Worm (Caenorhabditis elegans) whole organism, young adult: Measurements from ENCODE around the gene dpf-4.

Source experiments
- D2030.7 ChIP-seq: fragments of 200-800 bp; sonication (Bioruptor generic); IDR thresholded peaks from 2 replicates; pipeline ENCODE4 v1.3.6; 2022; ENCODE audit warnings: missing genetic modification reagents, missing genetic modification characterization, missing compliant biosample characterization
- aptf-3 ChIP-seq: fragments of 200-800 bp; sonication (Bioruptor generic); IDR thresholded peaks from 2 replicates; pipeline ENCODE4 v1.3.6; 2022; ENCODE audit warnings: missing genetic modification characterization, missing compliant biosample characterization
- ceh-100 ChIP-seq: fragments of 200-800 bp; sonication (Bioruptor generic); IDR thresholded peaks from 2 replicates; pipeline ENCODE4 v1.3.6; 2022; ENCODE audit warnings: missing genetic modification reagents, missing genetic modification characterization, missing compliant biosample characterization
- hlh-26 ChIP-seq: fragments of 200-800 bp; sonication (Bioruptor generic); conservative IDR thresholded peaks from 2 replicates; pipeline ENCODE4 v1.3.6; 2022; ENCODE audit warnings: missing genetic modification reagents, missing genetic modification characterization, missing compliant biosample characterization
- hmg-1.2 ChIP-seq: fragments of 200-800 bp; sonication (Bioruptor generic); IDR thresholded peaks from 2 replicates; pipeline ENCODE4 v1.3.6; 2022; ENCODE audit warnings: missing genetic modification reagents, missing genetic modification characterization, missing compliant biosample characterization
- hsf-1 ChIP-seq: fragments of 200-800 bp; sonication (Bioruptor generic); IDR thresholded peaks from 2 replicates; pipeline ENCODE4 v1.3.6; 2022; ENCODE audit warnings: missing genetic modification reagents, missing genetic modification characterization, missing compliant biosample characterization
- lin-40 ChIP-seq: sonication (generic microtip); optimal IDR thresholded peaks from 2 replicates; lab custom pipeline; 2016; ENCODE audit warnings: missing genetic modification characterization, mild to moderate bottlenecking, missing compliant biosample characterization, missing genotype, missing genetic modification reagents
- lsy-27 ChIP-seq: sonication (generic microtip); optimal IDR thresholded peaks from 2 replicates; lab custom pipeline; 2017; ENCODE audit warnings: missing genetic modification characterization, mild to moderate bottlenecking, missing compliant biosample characterization, antibody characterized with exemption, missing genotype, borderline replicate concordance; ENCODE audit not compliant: insufficient read depth
- madf-3 ChIP-seq: fragments of 200-800 bp; sonication (Bioruptor generic); IDR thresholded peaks from 2 replicates; pipeline ENCODE4 v1.3.6; 2022; ENCODE audit warnings: missing genetic modification reagents, missing genetic modification characterization, missing compliant biosample characterization
- mes-4 ChIP-seq: sonication (generic microtip); optimal IDR thresholded peaks from 2 replicates; lab custom pipeline; 2016; ENCODE audit warnings: missing genotype, missing genetic modification characterization, missing compliant biosample characterization
- mxl-1 ChIP-seq: sonication (generic microtip); optimal IDR thresholded peaks from 2 replicates; lab custom pipeline; 2016; ENCODE audit warnings: missing genetic modification characterization, missing compliant biosample characterization
- nfya-2 ChIP-seq: fragments of 200-800 bp; sonication (Bioruptor generic); IDR thresholded peaks from 2 replicates; pipeline ENCODE4 v1.3.6; 2022; ENCODE audit warnings: missing genetic modification reagents, missing genetic modification characterization, missing compliant biosample characterization
- nfyb-1 ChIP-seq: fragments of 200-800 bp; sonication (Bioruptor generic); IDR thresholded peaks from 2 replicates; pipeline ENCODE4 v1.3.6; 2022; ENCODE audit warnings: missing genetic modification reagents, missing genetic modification characterization, missing compliant biosample characterization
- pha-4 ChIP-seq: fragments of 150-350 bp; sonication (generic microtip); optimal IDR thresholded peaks from 2 replicates; lab custom pipeline; 2014; ENCODE audit warnings: missing biosample characterization, missing genetic modification reagents, missing genetic modification characterization
- rcor-1 ChIP-seq: fragments of 200-800 bp; sonication (Bioruptor generic); IDR thresholded peaks from 2 replicates; pipeline ENCODE4 v1.3.6; 2022; ENCODE audit warnings: missing genetic modification reagents, missing genetic modification characterization, missing compliant biosample characterization
- sea-2 ChIP-seq: fragments of 200-800 bp; sonication (Bioruptor generic); IDR thresholded peaks from 2 replicates; pipeline ENCODE4 v1.3.6; 2022; ENCODE audit warnings: missing genetic modification characterization, missing compliant biosample characterization
- snpc-1.1 ChIP-seq: sonication (generic microtip); optimal IDR thresholded peaks from 2 replicates; lab custom pipeline; 2017; ENCODE audit warnings: missing genetic modification characterization, mild to moderate bottlenecking, missing compliant biosample characterization, antibody characterized with exemption, moderate library complexity, missing genotype, missing genetic modification reagents; ENCODE audit not compliant: insufficient read depth
- snpc-1.3 ChIP-seq: sonication (generic microtip); optimal IDR thresholded peaks from 2 replicates; lab custom pipeline; 2017; ENCODE audit warnings: missing genetic modification characterization, mild to moderate bottlenecking, missing compliant biosample characterization, antibody characterized with exemption, moderate library complexity, missing genotype, missing genetic modification reagents; ENCODE audit not compliant: insufficient read depth
- snpc-4 ChIP-seq, 5 experiments: fragments of 150-350 bp in 1 of 5; sonication (generic microtip) in 4 of 5; optimal IDR thresholded peaks; 2 replicates each; lab custom pipeline; 2014 to 2018; ENCODE audit warnings: missing genetic modification characterization in 5 of 5, missing biosample characterization in 3 of 5, antibody characterized with exemption in 2 of 5, mild to moderate bottlenecking in 2 of 5, missing compliant biosample characterization in 2 of 5, missing genotype in 2 of 5, moderate library complexity in 2 of 5, missing genetic modification reagents in 1 of 5
- tbp1 ChIP-seq: fragments of 200-800 bp; sonication (Bioruptor generic); optimal IDR thresholded peaks from 2 replicates; lab custom pipeline; 2018; ENCODE audit warnings: mild to moderate bottlenecking, missing genetic modification characterization, missing compliant biosample characterization
- tbx-9 ChIP-seq: sonication (generic microtip); optimal IDR thresholded peaks from 2 replicates; lab custom pipeline; 2016; ENCODE audit warnings: borderline replicate concordance, missing genetic modification characterization, inconsistent platforms, missing compliant biosample characterization
- zim-3 ChIP-seq: sonication (generic microtip); optimal IDR thresholded peaks from 2 replicates; lab custom pipeline; 2017; ENCODE audit warnings: mild to moderate bottlenecking, missing genetic modification characterization, moderate library complexity, missing compliant biosample characterization
- ztf-6 ChIP-seq: fragments of 200-800 bp; sonication (Bioruptor generic); IDR thresholded peaks from 2 replicates; pipeline ENCODE4 v1.3.6; 2022; ENCODE audit warnings: missing genetic modification reagents, missing genetic modification characterization, missing compliant biosample characterization

dpf-4 gene

DNA sequence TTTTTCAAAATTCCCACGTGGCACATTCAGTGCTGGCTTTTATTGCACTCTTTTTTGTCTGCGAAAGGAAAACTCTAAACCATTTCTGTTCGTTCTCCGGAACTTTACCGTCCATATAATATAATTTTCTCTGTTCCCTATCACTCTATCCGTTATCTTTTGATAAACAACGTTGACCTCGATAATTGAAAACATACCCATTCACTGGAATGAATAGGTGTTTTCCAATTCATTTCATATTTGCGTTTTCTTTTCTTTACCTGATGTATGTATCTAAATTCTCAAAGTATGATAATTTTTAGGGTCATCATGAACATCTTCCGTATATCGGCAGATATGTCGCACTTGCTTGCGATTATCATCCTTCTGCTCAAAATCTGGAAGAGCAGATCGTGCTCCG lies 47.6 kb downstream of the dpf-4 start, which contains the start of gene erd-2.2:
Gene erd-2.2, plus strand, starts transcription at position 301 of the 400 bp plus-strand sequence.
- TF ChIP-seq snpc-4 (GFP tag; optimal IDR thresholded peaks at IDR 0.05; lab: Kevin White, UChicago) (no peak), snpc-4 (tag; optimal IDR thresholded peaks at IDR 0.05; lab: Kevin White, UChicago) (no peak), lin-40 (no peak), madf-3 (GFP tag; lab: Robert Waterston, UW) (no peak), hsf-1 (GFP tag; lab: Robert Waterston, UW) (no peak), mes-4 (tag; lab: Kevin White, UChicago) (no peak), snpc-1.3 (tag; lab: Kevin White, UChicago) (no peak), nfyb-1 (GFP tag; lab: Robert Waterston, UW) (no peak), tbx-9 (tag; lab: Kevin White, UChicago) (no peak), mxl-1 (tag; lab: Kevin White, UChicago) (no peak), lsy-27 (tag; lab: Kevin White, UChicago) (no peak), tbp1 (GFP tag; lab: Kevin White, UChicago) (no peak), hlh-26 (GFP tag; lab: Robert Waterston, UW) (no peak), aptf-3 (GFP tag; lab: Robert Waterston, UW) (no peak), ceh-100 (GFP tag; lab: Robert Waterston, UW) (no peak), ztf-6 (GFP tag; lab: Robert Waterston, UW) (no peak), sea-2 (no peak), D2030.7 (GFP tag; lab: Robert Waterston, UW) (no peak)

ce11 chrIII:5908408-5908807 lies 49.3 kb downstream of the dpf-4 start, which contains the start of gene C28H8.3:
C28H8.3 (plus strand) TSS chrIII:5908700.
- TF ChIP-seq hsf-1 (GFP tag; lab: Robert Waterston, UW) (peak; percentile 53), rcor-1 (GFP tag; lab: Robert Waterston, UW) (no peak), nfyb-1 (GFP tag; lab: Robert Waterston, UW) (peak; percentile 40; the same call in 1 of the 2 replicates), hmg-1.2 (GFP tag; lab: Robert Waterston, UW) (peak; percentile 19; the same call in 1 of the 2 replicates), zim-3 (tag; lab: Kevin White, UChicago) (no peak), snpc-1.1 (tag; lab: Kevin White, UChicago) (no peak), nfya-2 (no peak), pha-4 (no peak)
